Fruit fly (Drosophila melanogaster) whole organism, adult: ENCODE results near the gene CG3618.

Experiments
- CG12768 ChIP-seq: fragments of 200-800 bp; sonication (Bioruptor generic); optimal IDR thresholded peaks from 2 replicates; lab custom pipeline; 2017; ENCODE audit warnings: missing biosample characterization, missing genetic modification characterization, mild to moderate bottlenecking, moderate library complexity, missing genetic modification reagents
- CG33017 ChIP-seq: fragments of 200-800 bp; sonication (Bioruptor generic); optimal IDR thresholded peaks from 2 replicates; lab custom pipeline; 2018; ENCODE audit warnings: missing biosample characterization, mild to moderate bottlenecking, missing genetic modification characterization, moderate library complexity
- CG7045 ChIP-seq: fragments of 200-800 bp; sonication (Bioruptor generic); optimal IDR thresholded peaks from 2 replicates; lab custom pipeline; 2017; ENCODE audit warnings: missing biosample characterization, mild to moderate bottlenecking, missing genetic modification characterization
- CG7101 ChIP-seq: fragments of 200-800 bp; sonication (Bioruptor generic); optimal IDR thresholded peaks from 2 replicates; lab custom pipeline; 2018; ENCODE audit warnings: missing biosample characterization, mild to moderate bottlenecking, missing genetic modification characterization, moderate library complexity
- Clk ChIP-seq: fragments of 200-800 bp; sonication (Bioruptor generic); optimal IDR thresholded peaks from 2 replicates; lab custom pipeline; 2017; ENCODE audit warnings: missing biosample characterization, missing genetic modification characterization
- Crg-1 ChIP-seq: fragments of 200-800 bp; sonication (Bioruptor generic); optimal IDR thresholded peaks from 2 replicates; lab custom pipeline; 2016; ENCODE audit warnings: missing biosample characterization, missing genetic modification characterization
- Mnt ChIP-seq: fragments of 200-800 bp; sonication (Bioruptor generic); optimal IDR thresholded peaks from 2 replicates; lab custom pipeline; 2016; ENCODE audit warnings: missing biosample characterization, mild to moderate bottlenecking, missing genetic modification characterization
- bab1 ChIP-seq: fragments of 200-800 bp; sonication (Bioruptor generic); optimal IDR thresholded peaks from 3 replicates; lab custom pipeline; 2019; ENCODE audit warnings: missing biosample characterization, mild to moderate bottlenecking, missing genetic modification characterization, moderate library complexity
- cnc ChIP-seq, 2 experiments: fragments of >200 bp; optimal IDR thresholded peaks; 2 replicates each; lab custom pipeline; 2017
- kay ChIP-seq: fragments of 200-800 bp; sonication (Bioruptor generic); peaks from one replicate; lab custom pipeline; 2016; ENCODE audit warnings: missing biosample characterization, missing genetic modification characterization, borderline replicate concordance
- toe ChIP-seq: fragments of 200-800 bp; sonication (Bioruptor generic); optimal IDR thresholded peaks from 2 replicates; lab custom pipeline; 2016; ENCODE audit warnings: missing biosample characterization, missing genetic modification characterization

dm6 chr3L:20827962-20828361, 12.1 kb upstream of the CG3618 start:
- TF ChIP-seq Crg-1 (GFP tag; lab: Kevin White, UChicago) (no peak), toe (GFP tag; lab: Kevin White, UChicago) (no peak), Clk (no peak), bab1 (GFP tag; lab: Kevin White, UChicago) (no peak), cnc (optimal IDR thresholded peaks at IDR 0.05; lab: Kevin White, UChicago) (no peak), CG33017 (tag; lab: Kevin White, UChicago) (no peak), CG7101 (tag; lab: Kevin White, UChicago) (no peak), Mnt (GFP tag; lab: Kevin White, UChicago) (no peak), kay (no peak), CG12768 (GFP tag; lab: Kevin White, UChicago) (no peak), CG7045 (GFP tag; lab: Kevin White, UChicago) (no peak)
